Worm (Caenorhabditis elegans) whole organism, young adult: ENCODE data around the gene sto-4.

ENCODE experiments used
- C17E4.6 ChIP-seq: fragments of 200-800 bp; sonication (Bioruptor generic); IDR thresholded peaks from 2 replicates; pipeline ENCODE4 v1.3.6; 2022; ENCODE audit warnings: missing genetic modification reagents, missing genetic modification characterization, missing compliant biosample characterization
- D2030.7 ChIP-seq: fragments of 200-800 bp; sonication (Bioruptor generic); IDR thresholded peaks from 2 replicates; pipeline ENCODE4 v1.3.6; 2022; ENCODE audit warnings: missing genetic modification reagents, missing genetic modification characterization, missing compliant biosample characterization
- F10E7.11 ChIP-seq: sonication (generic microtip); optimal IDR thresholded peaks from 2 replicates; lab custom pipeline; 2017; ENCODE audit warnings: mild to moderate bottlenecking, missing genetic modification characterization, moderate library complexity, missing compliant biosample characterization
- F23B12.7 ChIP-seq: sonication (generic microtip); optimal IDR thresholded peaks from 2 replicates; lab custom pipeline; 2017; ENCODE audit warnings: missing genetic modification characterization, mild to moderate bottlenecking, missing compliant biosample characterization, antibody characterized with exemption, moderate library complexity; ENCODE audit not compliant: insufficient read depth
- F52B5.7 ChIP-seq: sonication (generic microtip); optimal IDR thresholded peaks from 2 replicates; lab custom pipeline; 2016; ENCODE audit warnings: mild to moderate bottlenecking, missing genetic modification characterization, missing compliant biosample characterization
- Y53G8AR.9 ChIP-seq: fragments of 200-800 bp; sonication (Bioruptor generic); conservative IDR thresholded peaks from 2 replicates; pipeline ENCODE4 v1.3.6; 2022; ENCODE audit warnings: missing genetic modification reagents, missing genetic modification characterization, missing compliant biosample characterization
- Y67H2A.10 ChIP-seq: fragments of 200-800 bp; sonication (Bioruptor generic); conservative IDR thresholded peaks from 2 replicates; pipeline ENCODE4 v1.3.6; 2022; ENCODE audit warnings: missing genetic modification reagents, missing genetic modification characterization, missing compliant biosample characterization
- Y95B8A.8 ChIP-seq: fragments of 200-800 bp; sonication (Bioruptor generic); IDR thresholded peaks from 2 replicates; pipeline ENCODE4 v1.3.6; 2022; ENCODE audit warnings: missing genetic modification reagents, missing genetic modification characterization, missing compliant biosample characterization
- ZK185.1 ChIP-seq: sonication (generic microtip); optimal IDR thresholded peaks from 2 replicates; lab custom pipeline; 2016; ENCODE audit warnings: mild to moderate bottlenecking, missing genetic modification characterization, missing compliant biosample characterization; ENCODE audit not compliant: poor library complexity, severe bottlenecking
- aptf-3 ChIP-seq: fragments of 200-800 bp; sonication (Bioruptor generic); IDR thresholded peaks from 2 replicates; pipeline ENCODE4 v1.3.6; 2022; ENCODE audit warnings: missing genetic modification characterization, missing compliant biosample characterization
- attf-3 ChIP-seq: fragments of 200-800 bp; sonication (Bioruptor generic); conservative IDR thresholded peaks from 2 replicates; pipeline ENCODE4 v1.3.6; 2022; ENCODE audit warnings: missing genetic modification reagents, missing genetic modification characterization, missing compliant biosample characterization
- attf-5 ChIP-seq: fragments of 200-800 bp; sonication (Bioruptor generic); optimal IDR thresholded peaks from 2 replicates; lab custom pipeline; 2018; ENCODE audit warnings: mild to moderate bottlenecking, missing genetic modification characterization, missing compliant biosample characterization
- cebp-1 ChIP-seq, 2 experiments: fragments of 200-800 bp in 1 of 2; sonication (Bioruptor generic) in 1 of 2; sonication (generic microtip) in 1 of 2; IDR thresholded peaks in 1 of 2; optimal IDR thresholded peaks in 1 of 2; 2 replicates each; pipeline versions ENCODE4 v1.3.6 to Lab custom; 2017 to 2022; ENCODE audit warnings: missing compliant biosample characterization in 2 of 2, missing genetic modification characterization in 2 of 2, mild to moderate bottlenecking in 1 of 2, missing genetic modification reagents in 1 of 2, moderate library complexity in 1 of 2
- ceh-91 ChIP-seq: fragments of 200-800 bp; sonication (Bioruptor generic); IDR thresholded peaks from 2 replicates; pipeline ENCODE4 v1.3.6; 2022; ENCODE audit warnings: missing genetic modification reagents, missing genetic modification characterization, missing compliant biosample characterization
- egrh-3 ChIP-seq: fragments of 200-800 bp; sonication (Bioruptor generic); IDR thresholded peaks from 2 replicates; pipeline ENCODE4 v1.3.6; 2022; ENCODE audit warnings: missing genetic modification reagents, missing genetic modification characterization, missing compliant biosample characterization
- ets-4 ChIP-seq: fragments of 200-800 bp; sonication (Bioruptor generic); optimal IDR thresholded peaks from 2 replicates; lab custom pipeline; 2018; ENCODE audit warnings: mild to moderate bottlenecking, missing genetic modification characterization, missing compliant biosample characterization
- hlh-12 ChIP-seq: sonication (generic microtip); optimal IDR thresholded peaks from 2 replicates; lab custom pipeline; 2016; ENCODE audit warnings: missing genetic modification characterization, missing compliant biosample characterization
- hlh-26 ChIP-seq: fragments of 200-800 bp; sonication (Bioruptor generic); conservative IDR thresholded peaks from 2 replicates; pipeline ENCODE4 v1.3.6; 2022; ENCODE audit warnings: missing genetic modification reagents, missing genetic modification characterization, missing compliant biosample characterization
- hmg-1.2 ChIP-seq: fragments of 200-800 bp; sonication (Bioruptor generic); IDR thresholded peaks from 2 replicates; pipeline ENCODE4 v1.3.6; 2022; ENCODE audit warnings: missing genetic modification reagents, missing genetic modification characterization, missing compliant biosample characterization
- let-526 ChIP-seq: fragments of 200-800 bp; sonication (Bioruptor generic); IDR thresholded peaks from 2 replicates; pipeline ENCODE4 v1.3.6; 2022; ENCODE audit warnings: missing genetic modification reagents, missing genetic modification characterization, missing compliant biosample characterization
- let-607 ChIP-seq, 2 experiments: fragments of 200-800 bp in 1 of 2; sonication (Bioruptor generic) in 1 of 2; sonication (generic microtip) in 1 of 2; optimal IDR thresholded peaks; 2 replicates each; lab custom pipeline; 2016 to 2018; ENCODE audit warnings: mild to moderate bottlenecking in 2 of 2, missing compliant biosample characterization in 2 of 2, missing genetic modification characterization in 2 of 2, moderate library complexity in 2 of 2, missing genotype in 1 of 2
- lin-26 ChIP-seq: fragments of 200-800 bp; sonication (Bioruptor generic); IDR thresholded peaks from 2 replicates; pipeline ENCODE4 v1.3.6; 2022; ENCODE audit warnings: missing genetic modification reagents, missing genetic modification characterization, missing compliant biosample characterization
- lsl-1 ChIP-seq: fragments of 200-800 bp; sonication (Bioruptor generic); optimal IDR thresholded peaks from 2 replicates; lab custom pipeline; 2018; ENCODE audit warnings: mild to moderate bottlenecking, missing genetic modification characterization, moderate library complexity, missing compliant biosample characterization
- nfya-2 ChIP-seq: fragments of 200-800 bp; sonication (Bioruptor generic); IDR thresholded peaks from 2 replicates; pipeline ENCODE4 v1.3.6; 2022; ENCODE audit warnings: missing genetic modification reagents, missing genetic modification characterization, missing compliant biosample characterization
- nfyb-1 ChIP-seq: fragments of 200-800 bp; sonication (Bioruptor generic); IDR thresholded peaks from 2 replicates; pipeline ENCODE4 v1.3.6; 2022; ENCODE audit warnings: missing genetic modification reagents, missing genetic modification characterization, missing compliant biosample characterization
- nhr-90 ChIP-seq: sonication (generic microtip); optimal IDR thresholded peaks from 2 replicates; lab custom pipeline; 2016; ENCODE audit warnings: missing genotype, mild to moderate bottlenecking, missing genetic modification characterization, missing compliant biosample characterization
- pha-4 ChIP-seq: fragments of 150-350 bp; sonication (generic microtip); optimal IDR thresholded peaks from 2 replicates; lab custom pipeline; 2014; ENCODE audit warnings: missing biosample characterization, missing genetic modification reagents, missing genetic modification characterization
- rcor-1 ChIP-seq: fragments of 200-800 bp; sonication (Bioruptor generic); IDR thresholded peaks from 2 replicates; pipeline ENCODE4 v1.3.6; 2022; ENCODE audit warnings: missing genetic modification reagents, missing genetic modification characterization, missing compliant biosample characterization
- sdz-38 ChIP-seq: sonication (generic microtip); optimal IDR thresholded peaks from 2 replicates; lab custom pipeline; 2016; ENCODE audit warnings: missing genotype, missing genetic modification characterization, missing compliant biosample characterization
- sea-2 ChIP-seq: fragments of 200-800 bp; sonication (Bioruptor generic); IDR thresholded peaks from 2 replicates; pipeline ENCODE4 v1.3.6; 2022; ENCODE audit warnings: missing genetic modification characterization, missing compliant biosample characterization
- snpc-1.3 ChIP-seq: sonication (generic microtip); optimal IDR thresholded peaks from 2 replicates; lab custom pipeline; 2017; ENCODE audit warnings: missing genetic modification characterization, mild to moderate bottlenecking, missing compliant biosample characterization, antibody characterized with exemption, moderate library complexity, missing genotype, missing genetic modification reagents; ENCODE audit not compliant: insufficient read depth
- tbp1 ChIP-seq: fragments of 200-800 bp; sonication (Bioruptor generic); optimal IDR thresholded peaks from 2 replicates; lab custom pipeline; 2018; ENCODE audit warnings: mild to moderate bottlenecking, missing genetic modification characterization, missing compliant biosample characterization
- tbx-9 ChIP-seq: sonication (generic microtip); optimal IDR thresholded peaks from 2 replicates; lab custom pipeline; 2016; ENCODE audit warnings: borderline replicate concordance, missing genetic modification characterization, inconsistent platforms, missing compliant biosample characterization
- unc-130 ChIP-seq: sonication (generic microtip); optimal IDR thresholded peaks from 2 replicates; lab custom pipeline; 2016; ENCODE audit warnings: missing genetic modification reagents, missing genetic modification characterization, missing compliant biosample characterization
- unc-62 ChIP-seq: fragments of 150-350 bp; optimal IDR thresholded peaks from 2 replicates; lab custom pipeline; 2014; ENCODE audit warnings: missing biosample characterization, missing genetic modification reagents, missing genetic modification characterization
- zfh-2 ChIP-seq: fragments of 200-800 bp; sonication (Bioruptor generic); conservative IDR thresholded peaks from 2 replicates; pipeline ENCODE4 v1.3.6; 2022; ENCODE audit warnings: missing genetic modification reagents, missing genetic modification characterization, missing compliant biosample characterization
- ztf-18 ChIP-seq: sonication (generic microtip); optimal IDR thresholded peaks from 2 replicates; lab custom pipeline; 2016; ENCODE audit warnings: missing genotype, mild to moderate bottlenecking, missing genetic modification characterization, missing compliant biosample characterization
- ztf-26 ChIP-seq: sonication (generic microtip); optimal IDR thresholded peaks from 2 replicates; lab custom pipeline; 2017; ENCODE audit warnings: missing genetic modification characterization, missing compliant biosample characterization
- ztf-28 ChIP-seq: fragments of 200-800 bp; sonication (Bioruptor generic); IDR thresholded peaks from 2 replicates; pipeline ENCODE4 v1.3.6; 2022; ENCODE audit warnings: missing genetic modification reagents, missing genetic modification characterization, missing compliant biosample characterization

The sto-4 gene

DNA sequence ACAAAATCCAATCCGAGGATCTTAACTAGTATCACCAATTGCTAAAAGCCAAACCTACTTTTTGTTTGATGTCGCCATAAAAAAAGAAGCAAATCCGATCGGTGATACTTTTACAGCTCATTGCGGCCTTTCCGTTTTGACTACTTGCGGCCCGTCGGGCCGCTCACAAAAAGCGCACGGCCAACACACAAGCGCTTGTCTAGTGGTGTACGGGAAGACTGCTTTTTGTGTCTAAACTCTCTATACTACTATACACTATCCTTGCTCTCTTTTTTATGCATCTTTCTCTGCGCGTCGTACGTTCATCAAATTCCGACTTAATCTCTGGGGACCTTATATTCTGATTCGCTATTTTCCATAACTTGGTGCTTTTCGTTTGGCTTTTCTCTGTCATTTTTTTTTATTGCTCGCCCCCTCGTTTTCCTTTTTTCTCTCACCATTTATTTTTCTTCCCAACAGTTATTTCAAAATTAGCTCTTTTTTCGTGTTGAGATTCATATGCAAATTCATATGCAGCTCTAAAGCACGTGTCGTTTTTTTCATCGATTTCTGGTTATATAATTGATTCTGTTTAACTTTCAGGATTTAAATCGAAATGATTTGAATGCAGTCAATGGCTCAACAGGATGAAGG lies 22.7 kb downstream of the sto-4 start, which contains the start of gene noca-2:
Gene noca-2, plus strand, starts transcription at position 583 of the 633 bp plus-strand sequence.
- TF ChIP-seq hmg-1.2 (GFP tag; lab: Robert Waterston, UW) (peak; percentile 73; the same call in 1 of the 2 replicates), nfyb-1 (GFP tag; lab: Robert Waterston, UW) (0 out of 2 replicates have a peak, but pooled peaks have one; percentile 49), rcor-1 (GFP tag; lab: Robert Waterston, UW) (no peak)

DNA sequence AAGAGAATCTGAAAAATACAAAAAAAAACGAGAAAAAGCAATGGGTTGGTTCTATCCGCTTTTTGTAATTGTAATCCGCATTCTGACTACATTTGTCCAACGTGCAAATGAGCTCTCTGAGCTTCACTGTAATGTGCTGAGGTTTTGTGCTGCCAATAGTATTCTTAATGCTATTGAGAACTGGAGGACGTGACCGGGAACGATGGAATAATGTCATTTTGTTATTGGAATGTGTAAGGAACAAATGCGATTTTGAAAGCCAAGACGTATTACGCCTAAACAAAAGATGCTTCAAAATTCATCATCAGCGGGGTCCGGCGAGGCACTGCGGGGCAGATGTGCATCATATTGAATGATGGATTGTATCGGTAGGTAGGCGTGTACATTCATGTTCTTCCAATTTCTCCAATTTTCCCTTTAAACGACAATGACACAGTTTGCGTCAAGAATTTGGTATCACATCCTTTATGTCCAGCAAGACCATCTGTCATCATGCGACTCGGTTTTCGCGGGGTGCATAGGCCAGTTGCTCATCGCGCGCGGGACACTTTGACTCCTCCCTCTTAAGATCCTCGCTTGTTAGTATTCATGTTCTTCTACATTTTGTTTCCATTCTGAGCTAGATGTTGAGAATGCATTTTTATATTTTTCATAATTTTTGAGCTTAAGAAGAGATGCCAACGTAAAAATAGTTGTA lies 29.3 kb downstream of the sto-4 start:
- TF ChIP-seq egrh-3 (GFP tag; lab: Robert Waterston, UW) (no peak), aptf-3 (GFP tag; lab: Robert Waterston, UW) (no peak), sdz-38 (tag; lab: Kevin White, UChicago) (no peak), cebp-1 (GFP tag; IDR thresholded peaks at IDR 0.05; lab: Robert Waterston, UW) (no peak), cebp-1 (tag; optimal IDR thresholded peaks at IDR 0.05; lab: Kevin White, UChicago) (no peak), zfh-2 (GFP tag; lab: Robert Waterston, UW) (no peak), lsl-1 (GFP tag; lab: Kevin White, UChicago) (no peak), ztf-18 (no peak), ztf-26 (tag; lab: Kevin White, UChicago) (no peak), ets-4 (GFP tag; lab: Kevin White, UChicago) (no peak), C17E4.6 (no peak)
- TF ChIP-seq, all 124 proteins: peak for 0

DNA sequence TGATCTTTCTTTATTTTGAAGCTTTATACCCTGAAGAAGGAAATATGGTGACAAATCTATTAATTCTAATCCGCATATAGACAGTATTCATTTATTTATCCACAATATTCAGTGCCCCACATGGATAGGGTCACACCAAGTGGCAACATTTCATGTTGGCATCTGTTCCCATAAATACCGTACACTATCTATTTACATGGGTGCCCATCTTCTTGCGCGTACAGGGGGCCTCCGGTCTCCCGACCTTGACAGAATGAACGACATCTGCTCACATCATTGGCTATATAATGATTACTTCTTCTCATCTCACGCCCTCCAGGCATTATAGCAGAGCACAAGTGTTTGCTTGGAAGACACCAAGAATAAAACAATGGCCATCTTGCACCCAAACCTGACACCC lies 31.6 kb downstream of the sto-4 start:
- no peak for TF ChIP-seq unc-130 (GFP tag; lab: Kevin White, UChicago)
- TF ChIP-seq tbp1 (GFP tag; lab: Kevin White, UChicago) = no peak
- TF ChIP-seq sea-2 (GFP tag; lab: Robert Waterston, UW) = no peak
- no peak for TF ChIP-seq ztf-26 (tag; lab: Kevin White, UChicago)
- no peak for TF ChIP-seq F10E7.11
- no peak for TF ChIP-seq ZK185.1 (tag; lab: Kevin White, UChicago)
- no peak for TF ChIP-seq pha-4 (tag; lab: Kevin White, UChicago)
- TF ChIP-seq hlh-26 (GFP tag; lab: Robert Waterston, UW) = no peak
- TF ChIP-seq rcor-1 (GFP tag; lab: Robert Waterston, UW) = no peak
- TF ChIP-seq hlh-12 (tag; lab: Kevin White, UChicago) = no peak
- no peak for TF ChIP-seq ceh-91 (GFP tag; lab: Robert Waterston, UW)
- TF ChIP-seq, all 124 proteins: peak for 0

DNA sequence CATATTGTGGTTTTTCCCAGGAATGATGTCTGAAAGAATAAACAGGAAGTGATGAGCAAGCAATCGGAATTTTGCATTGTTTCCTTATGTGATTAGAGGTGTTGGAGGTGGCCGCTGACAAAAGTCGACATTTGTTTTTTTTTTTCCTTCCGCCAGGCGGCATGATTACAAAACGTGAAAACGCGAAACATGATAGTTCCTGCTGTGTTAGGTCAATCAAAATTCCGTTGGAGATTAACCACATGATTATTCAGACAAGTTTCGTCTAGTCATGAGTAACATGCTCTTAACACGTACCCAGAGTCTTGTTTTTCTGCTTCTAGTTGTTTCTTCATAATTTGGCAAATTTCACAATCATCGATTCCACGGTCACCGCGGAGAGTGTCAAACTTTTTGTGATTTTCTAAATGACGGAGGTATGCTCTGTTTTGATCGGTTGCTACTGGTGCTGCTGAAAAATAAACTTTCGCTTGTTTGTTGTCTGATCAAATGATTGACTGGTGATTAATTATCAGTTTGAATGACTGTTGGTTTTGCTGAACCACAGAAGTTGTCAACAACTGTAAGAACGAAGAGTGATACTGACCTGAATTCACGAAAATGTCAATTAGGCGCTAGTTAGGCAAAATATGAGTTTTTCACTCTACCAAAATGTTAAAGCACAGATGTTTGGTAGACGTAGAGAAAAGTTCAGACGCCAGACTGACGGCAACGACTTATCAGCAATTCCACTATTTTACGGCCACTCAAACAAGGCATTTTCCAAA lies 35.5 kb downstream of the sto-4 start:
- TF ChIP-seq let-526 (GFP tag; lab: Robert Waterston, UW) (no peak), ceh-91 (GFP tag; lab: Robert Waterston, UW) (no peak), attf-5 (GFP tag; lab: Kevin White, UChicago) (no peak), ztf-28 (GFP tag; lab: Robert Waterston, UW) (no peak), lin-26 (GFP tag; lab: Robert Waterston, UW) (no peak), rcor-1 (GFP tag; lab: Robert Waterston, UW) (no peak), D2030.7 (GFP tag; lab: Robert Waterston, UW) (no peak), Y95B8A.8 (GFP tag; lab: Robert Waterston, UW) (no peak), Y67H2A.10 (no peak), let-607 (tag; optimal IDR thresholded peaks at IDR 0.05; lab: Kevin White, UChicago) (peak; percentile 30 to 48), nfya-2 (GFP tag; lab: Robert Waterston, UW) (no peak), tbx-9 (no peak), lsl-1 (GFP tag; lab: Kevin White, UChicago) (no peak), F52B5.7 (tag; lab: Kevin White, UChicago) (no peak), nhr-90 (tag; lab: Kevin White, UChicago) (no peak), attf-3 (GFP tag; lab: Robert Waterston, UW) (no peak), F23B12.7 (tag; lab: Kevin White, UChicago) (no peak), Y53G8AR.9 (no peak), unc-62 (GFP tag; lab: Kevin White, UChicago) (peak; percentile 19), snpc-1.3 (no peak)
